Worm (Caenorhabditis elegans) whole organism, L2 larva: ENCODE measurements around the gene K08H2.7.

ENCODE experiments used
- F13H6.1 ChIP-seq: sonication (generic microtip); optimal IDR thresholded peaks from 2 replicates; lab custom pipeline; 2016; ENCODE audit warnings: missing genetic modification characterization, missing compliant biosample characterization
- nhr-11 ChIP-seq: fragments of 150-350 bp; optimal IDR thresholded peaks from 2 replicates; lab custom pipeline; 2014; ENCODE audit warnings: missing biosample characterization, missing genetic modification characterization
- unc-39 ChIP-seq: fragments of 150-350 bp; optimal IDR thresholded peaks from 2 replicates; lab custom pipeline; 2014; ENCODE audit warnings: missing biosample characterization, missing genetic modification characterization

DNA sequence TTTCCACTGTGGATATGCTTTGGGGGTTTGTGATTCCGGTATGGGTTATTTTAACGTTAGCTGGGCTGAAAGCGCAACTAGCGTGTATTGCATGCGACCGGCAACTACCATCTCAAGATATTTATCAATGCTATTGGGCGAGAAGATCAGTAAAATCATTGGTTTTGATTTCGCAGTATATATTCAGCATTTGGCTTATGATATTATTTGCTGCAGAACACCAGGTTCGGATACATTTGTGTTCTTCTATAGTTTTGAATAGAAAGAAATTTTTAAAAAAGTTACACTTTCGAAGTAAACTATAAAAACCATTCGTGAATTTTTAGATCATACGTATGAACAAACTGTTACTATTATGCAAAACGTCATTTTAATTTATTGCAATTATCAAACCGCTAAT lies 30.3 kb downstream of the K08H2.7 start:
- TF ChIP-seq unc-39 (tag; lab: Kevin White, UChicago) (no peak), nhr-11 (tag; lab: Kevin White, UChicago) (no peak), F13H6.1 (tag; lab: Kevin White, UChicago) (no peak)
